Fruit fly (Drosophila melanogaster): Measurements from ENCODE around the gene FucT6.

FucT6 gene

DNA sequence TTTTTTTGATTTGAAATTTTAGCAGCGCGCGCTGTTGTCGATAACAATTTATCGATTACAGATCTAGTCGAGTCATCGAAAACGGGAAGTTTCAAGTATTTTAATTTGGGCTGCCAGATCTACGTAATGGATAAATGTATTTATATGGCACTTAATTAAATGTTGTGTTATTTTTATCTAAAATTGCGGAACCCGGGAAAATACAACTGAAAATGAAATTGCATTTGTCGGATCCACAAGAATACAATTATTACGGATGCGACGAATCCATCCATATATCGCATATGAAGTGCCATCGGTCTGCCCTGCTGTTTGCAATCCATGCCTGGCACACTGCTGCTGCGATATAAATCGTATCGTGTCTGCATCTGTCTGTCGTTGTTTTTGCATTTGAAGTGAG is 10.4 kb upstream of the FucT6 start, which contains the start of gene Tango10 (continued):
- TF ChIP-seq Xbp1 (GFP tag; optimal IDR thresholded peaks at IDR 0.05) = peak; percentile 67
- peak; percentile 20 for TF ChIP-seq CG34376 (GFP tag; optimal IDR thresholded peaks at IDR 0.05)
- TF ChIP-seq Hmx (GFP tag; optimal IDR thresholded peaks at IDR 0.05) = peak; percentile 17
- peak; percentile 5 for TF ChIP-seq cg (GFP tag; optimal IDR thresholded peaks at IDR 0.05)
- TF ChIP-seq CG9932 (GFP tag; IDR thresholded peaks at IDR 0.05) = peak; percentile 77
- TF ChIP-seq gem (tag; optimal IDR thresholded peaks at IDR 0.05) = peak; percentile 76
- TF ChIP-seq CG11456 (GFP tag; IDR thresholded peaks at IDR 0.05) = no peak
- no peak for TF ChIP-seq Vsx1 (GFP tag; optimal IDR thresholded peaks at IDR 0.05)
- no peak for TF ChIP-seq CG18619 (GFP tag; optimal IDR thresholded peaks at IDR 0.05)
- 0 out of 3 replicates have a peak, but pooled peaks have one; percentile 39 for TF ChIP-seq CG2889 (GFP tag; IDR thresholded peaks at IDR 0.05)
- peak; percentile 76 for TF ChIP-seq CG7928 (GFP tag; optimal IDR thresholded peaks at IDR 0.05)
- no peak for TF ChIP-seq tap (tag; optimal IDR thresholded peaks at IDR 0.05)
- TF ChIP-seq D19B (GFP tag; optimal IDR thresholded peaks at IDR 0.05) = no peak
- TF ChIP-seq CG16779 (GFP tag; IDR thresholded peaks at IDR 0.05) = no peak
- no peak for TF ChIP-seq CG12744 (GFP tag; optimal IDR thresholded peaks at IDR 0.05)
- TF ChIP-seq ac (GFP tag; optimal IDR thresholded peaks at IDR 0.05) = no peak
- TF ChIP-seq Ada2b (GFP tag; IDR thresholded peaks at IDR 0.05) = 0 out of 2 replicates have a peak, but pooled peaks have one; percentile 24
- TF ChIP-seq lab (GFP tag; optimal IDR thresholded peaks at IDR 0.05) = no peak
- no peak for TF ChIP-seq CG10209 (GFP tag; optimal IDR thresholded peaks at IDR 0.05)
- no peak for TF ChIP-seq CG8478 (optimal IDR thresholded peaks at IDR 0.05)
- TF ChIP-seq dmrt11E (tag; optimal IDR thresholded peaks at IDR 0.05) = peak; percentile 60
- TF ChIP-seq rib (GFP tag; IDR thresholded peaks at IDR 0.05) = no peak
- TF ChIP-seq Fer1 (GFP tag; optimal IDR thresholded peaks at IDR 0.05) = peak; percentile 57
- TF ChIP-seq CG11093 (GFP tag; IDR thresholded peaks at IDR 0.05) = no peak
- no peak for TF ChIP-seq Kr (GFP tag; optimal IDR thresholded peaks at IDR 0.05)
- peak in 1 of 2 experiments; percentile 20 for TF ChIP-seq bsh (GFP tag; optimal IDR thresholded peaks at IDR 0.05)
- peak; percentile 71 for TF ChIP-seq gro (GFP tag; optimal IDR thresholded peaks at IDR 0.05)
- peak; percentile 49; the same call in 1 of the 3 replicates for TF ChIP-seq CG34422 (GFP tag; IDR thresholded peaks at IDR 0.05)
- no peak for TF ChIP-seq Awh (GFP tag; IDR thresholded peaks at IDR 0.05)
- peak; percentile 61 for TF ChIP-seq HLH54F (GFP tag; optimal IDR thresholded peaks at IDR 0.05)
- peak; percentile 62 for TF ChIP-seq mam (GFP tag; optimal IDR thresholded peaks at IDR 0.05)
- TF ChIP-seq Opbp (GFP tag; IDR thresholded peaks at IDR 0.05; ENCODE audit: partially characterized antibody) = peak; percentile 60; the same call in 2 of the 3 replicates
- no peak for TF ChIP-seq CG31388 (GFP tag; optimal IDR thresholded peaks at IDR 0.05)
- TF ChIP-seq PHDP (tag; optimal IDR thresholded peaks at IDR 0.05) = peak; percentile 54
- TF ChIP-seq nom (GFP tag; optimal IDR thresholded peaks at IDR 0.05) = no peak
- TF ChIP-seq lov (optimal IDR thresholded peaks at IDR 0.05) = no peak
- no peak for TF ChIP-seq lov (GFP tag; IDR thresholded peaks at IDR 0.05)
- peak; percentile 6 for TF ChIP-seq CG10462 (GFP tag; optimal IDR thresholded peaks at IDR 0.05)
- TF ChIP-seq prd (optimal IDR thresholded peaks at IDR 0.05) = no peak
- TF ChIP-seq prd (GFP tag; IDR thresholded peaks at IDR 0.05) = peak; percentile 71
- TF ChIP-seq CG6683 (GFP tag; optimal IDR thresholded peaks at IDR 0.05) = no peak
- TF ChIP-seq NC2β (GFP tag; optimal IDR thresholded peaks at IDR 0.05) = peak; percentile 46
- peak; percentile 20 for TF ChIP-seq her (GFP tag; optimal IDR thresholded peaks at IDR 0.05)
- TF ChIP-seq CG10959 (GFP tag; IDR thresholded peaks at IDR 0.05) = 0 out of 2 replicates have a peak, but pooled peaks have one; percentile 43
- TF ChIP-seq CG13296 (GFP tag; optimal IDR thresholded peaks at IDR 0.05) = no peak
- TF ChIP-seq CG16813 (GFP tag; IDR thresholded peaks at IDR 0.05; ENCODE audit: partially characterized antibody) = peak; percentile 79
- peak; percentile 86 for TF ChIP-seq phol (tag; optimal IDR thresholded peaks at IDR 0.05)
- peak; percentile 1 to 26 for TF ChIP-seq chif (GFP tag; optimal IDR thresholded peaks at IDR 0.05)
- TF ChIP-seq pho (GFP tag; optimal IDR thresholded peaks at IDR 0.05) = peak; percentile 63
- peak; percentile 23 for TF ChIP-seq CG7556 (GFP tag; optimal IDR thresholded peaks at IDR 0.05)
- peak; percentile 71 for TF ChIP-seq Dref (GFP tag; IDR thresholded peaks at IDR 0.05)

Data from whole organism, embryonic.